Fruit fly (Drosophila melanogaster): Measurements from ENCODE around the gene ATPsynCF6.
A peak's percentile ranks its signal among the peaks of the same experiment; 100 is the strongest.

The ATPsynCF6 gene

dm6 chr3R:23347432-23348305 lies 8.2 kb downstream of the ATPsynCF6 start, which contains the start of gene PolE1 (continued):
- TF ChIP-seq kah (GFP tag; optimal IDR thresholded peaks at IDR 0.05) = no peak
- no peak for TF ChIP-seq CkIIα-i1 (GFP tag; IDR thresholded peaks at IDR 0.05)
- no peak for TF ChIP-seq Camta (GFP tag; optimal IDR thresholded peaks at IDR 0.05)
- no peak for TF ChIP-seq Jarid2 (GFP tag; optimal IDR thresholded peaks at IDR 0.05)
- TF ChIP-seq Asciz (GFP tag; optimal IDR thresholded peaks at IDR 0.05) = peak; percentile 3
- TF ChIP-seq CG42726 (GFP tag; IDR thresholded peaks at IDR 0.05; ENCODE audit: partially characterized antibody) = no peak
- peak; percentile 19; the same call in 1 of the 3 replicates for TF ChIP-seq row (GFP tag; IDR thresholded peaks at IDR 0.05)
- TF ChIP-seq crol (GFP tag; IDR thresholded peaks at IDR 0.05) = no peak
- TF ChIP-seq CG2116 (GFP tag; optimal IDR thresholded peaks at IDR 0.05) = peak; percentile 31
- TF ChIP-seq aop (GFP tag; IDR thresholded peaks at IDR 0.05) = no peak
- no peak for TF ChIP-seq CG7963 (GFP tag; IDR thresholded peaks at IDR 0.05; ENCODE audit: partially characterized antibody)
- TF ChIP-seq CG9437 (GFP tag; optimal IDR thresholded peaks at IDR 0.05) = no peak
- no peak for TF ChIP-seq abd-A (tag; optimal IDR thresholded peaks at IDR 0.05)
- TF ChIP-seq eve (GFP tag; optimal IDR thresholded peaks at IDR 0.05) = no peak
- no peak for TF ChIP-seq CG13424 (tag; optimal IDR thresholded peaks at IDR 0.05)
- no peak for TF ChIP-seq h (optimal IDR thresholded peaks at IDR 0.05)
- TF ChIP-seq croc (GFP tag; conservative IDR thresholded peaks at IDR 0.05) = no peak
- TF ChIP-seq pum (GFP tag; optimal IDR thresholded peaks at IDR 0.05) = no peak
- no peak for TF ChIP-seq sna (GFP tag; IDR thresholded peaks at IDR 0.05; ENCODE audit: partially characterized antibody)
- TF ChIP-seq CG4282 (GFP tag; optimal IDR thresholded peaks at IDR 0.05) = no peak
- TF ChIP-seq Side (GFP tag; optimal IDR thresholded peaks at IDR 0.05) = no peak
- TF ChIP-seq CG14710 (tag; optimal IDR thresholded peaks at IDR 0.05) = peak; percentile 58
- TF ChIP-seq dan (GFP tag; IDR thresholded peaks at IDR 0.05) = no peak
- no peak for TF ChIP-seq jing (GFP tag; optimal IDR thresholded peaks at IDR 0.05)
- TF ChIP-seq ATbp (GFP tag; optimal IDR thresholded peaks at IDR 0.05) = no peak
- TF ChIP-seq zf30C (GFP tag; optimal IDR thresholded peaks at IDR 0.05) = no peak
- TF ChIP-seq CG30431 (GFP tag; optimal IDR thresholded peaks at IDR 0.05) = no peak
- TF ChIP-seq nerfin-2 (GFP tag; IDR thresholded peaks at IDR 0.05; ENCODE audit: partially characterized antibody) = 0 out of 2 replicates have a peak, but pooled peaks have one; percentile 29
- TF ChIP-seq Spps (tag; optimal IDR thresholded peaks at IDR 0.05) = no peak
- no peak for TF ChIP-seq CG9932 (GFP tag; IDR thresholded peaks at IDR 0.05)
- no peak for TF ChIP-seq CG4730 (GFP tag; IDR thresholded peaks at IDR 0.05)
- no peak for TF ChIP-seq al (GFP tag; IDR thresholded peaks at IDR 0.05)
- no peak for TF ChIP-seq CG6654 (GFP tag; optimal IDR thresholded peaks at IDR 0.05)
- TF ChIP-seq gfzf (GFP tag; optimal IDR thresholded peaks at IDR 0.05) = peak; percentile 83
- no peak for TF ChIP-seq lab (GFP tag; optimal IDR thresholded peaks at IDR 0.05)
- no peak for TF ChIP-seq Lpt (GFP tag; optimal IDR thresholded peaks at IDR 0.05)
- TF ChIP-seq HHEX (GFP tag; optimal IDR thresholded peaks at IDR 0.05) = no peak
- TF ChIP-seq CG8924 (tag; optimal IDR thresholded peaks at IDR 0.05) = no peak
- no peak for TF ChIP-seq Dref (GFP tag; IDR thresholded peaks at IDR 0.05)
- TF ChIP-seq salm (tag; optimal IDR thresholded peaks at IDR 0.05) = no peak
- no peak for TF ChIP-seq CG7928 (GFP tag; optimal IDR thresholded peaks at IDR 0.05)
- peak; percentile 24 for TF ChIP-seq Fer1 (GFP tag; optimal IDR thresholded peaks at IDR 0.05)
- TF ChIP-seq sc (optimal IDR thresholded peaks at IDR 0.05) = no peak
- no peak for TF ChIP-seq sc (GFP tag; optimal IDR thresholded peaks at IDR 0.05)
- TF ChIP-seq CG12299 (tag; optimal IDR thresholded peaks at IDR 0.05) = no peak
- no peak for TF ChIP-seq PHDP (tag; optimal IDR thresholded peaks at IDR 0.05)
- TF ChIP-seq CG12104 (GFP tag; optimal IDR thresholded peaks at IDR 0.05) = no peak
- no peak for TF ChIP-seq az2 (GFP tag; optimal IDR thresholded peaks at IDR 0.05)
- TF ChIP-seq Dip2 (GFP tag; IDR thresholded peaks at IDR 0.05) = no peak
- TF ChIP-seq CG17385 (GFP tag; optimal IDR thresholded peaks at IDR 0.05) = no peak

Data from whole organism, embryonic.